Fruit fly (Drosophila melanogaster): Measurements from ENCODE around the gene Ir7b.

Gene Ir7b

dm6 chrX:7901153-7902038 lies 34.6 kb upstream of the Ir7b start, which contains the start of the genes RpS6 and bys (continued):
- TF ChIP-seq CG7556 (GFP tag; optimal IDR thresholded peaks at IDR 0.05) (peak; percentile 49), fd3F (GFP tag; optimal IDR thresholded peaks at IDR 0.05) (no peak), MESR4 (GFP tag; optimal IDR thresholded peaks at IDR 0.05) (peak; percentile 93), az2 (GFP tag; optimal IDR thresholded peaks at IDR 0.05) (peak; percentile 29), CG6854 (GFP tag; optimal IDR thresholded peaks at IDR 0.05) (peak; percentile 49), CG13424 (tag; optimal IDR thresholded peaks at IDR 0.05) (peak; percentile 11), PHDP (tag; optimal IDR thresholded peaks at IDR 0.05) (peak; percentile 36), CG9727 (GFP tag; optimal IDR thresholded peaks at IDR 0.05) (peak; percentile 74), kni (GFP tag; optimal IDR thresholded peaks at IDR 0.05) (peak; percentile 30), CG4820 (GFP tag; optimal IDR thresholded peaks at IDR 0.05) (peak; percentile 8), CG10431 (GFP tag; optimal IDR thresholded peaks at IDR 0.05) (peak; percentile 51), Ada2b (GFP tag; IDR thresholded peaks at IDR 0.05) (peak; percentile 40; the same call in 1 of the 2 replicates), unc-4 (GFP tag; IDR thresholded peaks at IDR 0.05; ENCODE audit: partially characterized antibody) (peak; percentile 73), CG3847 (GFP tag; IDR thresholded peaks at IDR 0.05) (peak; percentile 38; the same call in 1 of the 2 replicates), CG11695 (GFP tag; IDR thresholded peaks at IDR 0.05) (0 out of 3 replicates have a peak, but pooled peaks have one; percentile 31), CG14050 (GFP tag; IDR thresholded peaks at IDR 0.05) (no peak; the same call in 2 of the 3 replicates), CG8290 (GFP tag; optimal IDR thresholded peaks at IDR 0.05) (no peak), CG8290 (tag; optimal IDR thresholded peaks at IDR 0.05) (peak in 1 of 2 experiments; percentile 65), ERR (GFP tag; optimal IDR thresholded peaks at IDR 0.05) (no peak), Sin3A (optimal IDR thresholded peaks at IDR 0.05) (peak; percentile 21), HLHmδ (GFP tag; optimal IDR thresholded peaks at IDR 0.05) (peak; percentile 76), knrl (GFP tag; IDR thresholded peaks at IDR 0.05; ENCODE audit: partially characterized antibody) (peak; percentile 83), Bgb (GFP tag; IDR thresholded peaks at IDR 0.05; ENCODE audit: partially characterized antibody) (peak; percentile 84), otp (GFP tag; IDR thresholded peaks at IDR 0.05) (peak; percentile 72; the same call in 2 of the 3 replicates), CG8944 (GFP tag; optimal IDR thresholded peaks at IDR 0.05) (peak; percentile 32), bcd (GFP tag; optimal IDR thresholded peaks at IDR 0.05) (peak; percentile 47), cwo (GFP tag; optimal IDR thresholded peaks at IDR 0.05) (peak; percentile 60), Dref (GFP tag; IDR thresholded peaks at IDR 0.05) (peak; percentile 76), CG7928 (GFP tag; optimal IDR thresholded peaks at IDR 0.05) (peak; percentile 82), Fer1 (GFP tag; optimal IDR thresholded peaks at IDR 0.05) (peak; percentile 59), CG5180 (GFP tag; optimal IDR thresholded peaks at IDR 0.05) (peak; percentile 24), CG8924 (tag; optimal IDR thresholded peaks at IDR 0.05) (peak; percentile 3), en (GFP tag; optimal IDR thresholded peaks at IDR 0.05) (no peak), maf-S (GFP tag; optimal IDR thresholded peaks at IDR 0.05) (peak; percentile 18), zfh2 (GFP tag; optimal IDR thresholded peaks at IDR 0.05) (peak; percentile 49), sob (GFP tag; IDR thresholded peaks at IDR 0.05) (peak; percentile 73), Ptx1 (GFP tag; IDR thresholded peaks at IDR 0.05) (peak; percentile 33), Bteb2 (GFP tag; optimal IDR thresholded peaks at IDR 0.05) (peak; percentile 58), CG13287 (GFP tag; IDR thresholded peaks at IDR 0.05; ENCODE audit: partially characterized antibody) (peak; percentile 76), Six4 (GFP tag; optimal IDR thresholded peaks at IDR 0.05) (no peak), crc (GFP tag; optimal IDR thresholded peaks at IDR 0.05) (no peak), CG14014 (GFP tag; IDR thresholded peaks at IDR 0.05) (peak; percentile 42; the same call in 1 of the 2 replicates), br (optimal IDR thresholded peaks at IDR 0.05) (no peak), CG17359 (tag; optimal IDR thresholded peaks at IDR 0.05) (peak; percentile 14), Dip3 (GFP tag; optimal IDR thresholded peaks at IDR 0.05) (peak; percentile 28), CG17568 (GFP tag; optimal IDR thresholded peaks at IDR 0.05) (no peak), CG3407 (GFP tag; optimal IDR thresholded peaks at IDR 0.05) (no peak), gem (tag; optimal IDR thresholded peaks at IDR 0.05) (peak; percentile 50), Rx (GFP tag; IDR thresholded peaks at IDR 0.05) (peak; percentile 17; the same call in 1 of the 2 replicates)

All from whole organism, embryonic.